Fruit fly (Drosophila melanogaster): ENCODE data around the gene CG18249.
A peak's percentile ranks its signal among the peaks of the same experiment; 100 is the strongest.

Gene CG18249

dm6 chr3R:8206019-8206418 is 13.9 kb upstream of the CG18249 start:
- TF ChIP-seq CG13204 (GFP tag; optimal IDR thresholded peaks at IDR 0.05), result no peak

dm6 chr3R:8206628-8207275 is 13.2 kb upstream of the CG18249 start:
- TF ChIP-seq CG8159 (tag; optimal IDR thresholded peaks at IDR 0.05) (no peak), CG13204 (GFP tag; optimal IDR thresholded peaks at IDR 0.05) (no peak), Ets98B (GFP tag; IDR thresholded peaks at IDR 0.05) (no peak), CG32121 (GFP tag; IDR thresholded peaks at IDR 0.05) (no peak), CG4496 (GFP tag; IDR thresholded peaks at IDR 0.05) (no peak), CG14655 (GFP tag; optimal IDR thresholded peaks at IDR 0.05) (no peak), CG34367 (tag; optimal IDR thresholded peaks at IDR 0.05) (no peak), fd96Ca (GFP tag; IDR thresholded peaks at IDR 0.05) (no peak), CG17806 (tag; optimal IDR thresholded peaks at IDR 0.05) (no peak), D1 (tag; optimal IDR thresholded peaks at IDR 0.05) (no peak), CG9948 (tag; optimal IDR thresholded peaks at IDR 0.05) (no peak), rn (GFP tag; IDR thresholded peaks at IDR 0.05) (no peak), CG10348 (GFP tag; IDR thresholded peaks at IDR 0.05) (no peak), Snoo (tag; optimal IDR thresholded peaks at IDR 0.05) (no peak), gl (tag; optimal IDR thresholded peaks at IDR 0.05) (no peak), EcR (GFP tag; optimal IDR thresholded peaks at IDR 0.05) (no peak)

- TF ChIP-seq fd96Ca (GFP tag; IDR thresholded peaks at IDR 0.05) (no peak), CG13204 (GFP tag; optimal IDR thresholded peaks at IDR 0.05) (no peak), gl (tag; optimal IDR thresholded peaks at IDR 0.05) (no peak), CG8159 (tag; optimal IDR thresholded peaks at IDR 0.05) (no peak), CG34367 (tag; optimal IDR thresholded peaks at IDR 0.05) (no peak), CG32121 (GFP tag; IDR thresholded peaks at IDR 0.05) (no peak), CG8301 (tag; optimal IDR thresholded peaks at IDR 0.05) (no peak), Pif1B (GFP tag; optimal IDR thresholded peaks at IDR 0.05) (no peak), EcR (GFP tag; optimal IDR thresholded peaks at IDR 0.05) (no peak)
Measured at dm6 chr3R:8207276-8207654, 12.7 kb upstream of the CG18249 start.

- TF ChIP-seq CG17806 (tag; optimal IDR thresholded peaks at IDR 0.05), result no peak
- no peak for TF ChIP-seq CG8159 (tag; optimal IDR thresholded peaks at IDR 0.05)
- no peak for TF ChIP-seq CG13204 (GFP tag; optimal IDR thresholded peaks at IDR 0.05)
- TF ChIP-seq rn (GFP tag; IDR thresholded peaks at IDR 0.05), result no peak
- TF ChIP-seq EcR (GFP tag; optimal IDR thresholded peaks at IDR 0.05), result no peak
- no peak for TF ChIP-seq Snoo (tag; optimal IDR thresholded peaks at IDR 0.05)
- TF ChIP-seq fd96Ca (GFP tag; IDR thresholded peaks at IDR 0.05), result no peak
- TF ChIP-seq Pif1B (GFP tag; optimal IDR thresholded peaks at IDR 0.05), result no peak
- TF ChIP-seq CG4496 (GFP tag; IDR thresholded peaks at IDR 0.05), result no peak
- no peak for TF ChIP-seq D1 (tag; optimal IDR thresholded peaks at IDR 0.05)
Measured at dm6 chr3R:8208378-8209021, 11.4 kb upstream of the CG18249 start.

dm6 chr3R:8210837-8211488 is 9.0 kb upstream of the CG18249 start:
- TF ChIP-seq CG14655 (GFP tag; optimal IDR thresholded peaks at IDR 0.05) (no peak), Snoo (tag; optimal IDR thresholded peaks at IDR 0.05) (no peak), CG32121 (GFP tag; IDR thresholded peaks at IDR 0.05) (no peak), CG8159 (tag; optimal IDR thresholded peaks at IDR 0.05) (no peak), CG15710 (tag; optimal IDR thresholded peaks at IDR 0.05) (no peak), CG12605 (GFP tag; IDR thresholded peaks at IDR 0.05) (no peak)

- TF ChIP-seq CG17806 (tag; optimal IDR thresholded peaks at IDR 0.05), result no peak
- TF ChIP-seq fd96Ca (GFP tag; IDR thresholded peaks at IDR 0.05), result 0 out of 3 replicates have a peak, but pooled peaks have one; percentile 15
Measured at dm6 chr3R:8212594-8212993, 7.4 kb upstream of the CG18249 start.

- no peak for TF ChIP-seq gl (tag; optimal IDR thresholded peaks at IDR 0.05)
- no peak for TF ChIP-seq CG12605 (GFP tag; IDR thresholded peaks at IDR 0.05)
- TF ChIP-seq fd96Ca (GFP tag; IDR thresholded peaks at IDR 0.05), result no peak
- no peak for TF ChIP-seq CG13204 (GFP tag; optimal IDR thresholded peaks at IDR 0.05)
- no peak for TF ChIP-seq D1 (tag; optimal IDR thresholded peaks at IDR 0.05)
- TF ChIP-seq CG9948 (tag; optimal IDR thresholded peaks at IDR 0.05), result no peak
- TF ChIP-seq Ets98B (GFP tag; IDR thresholded peaks at IDR 0.05), result no peak
- no peak for TF ChIP-seq CG32121 (GFP tag; IDR thresholded peaks at IDR 0.05)
- TF ChIP-seq rn (GFP tag; IDR thresholded peaks at IDR 0.05), result no peak
- no peak for TF ChIP-seq CG10348 (GFP tag; IDR thresholded peaks at IDR 0.05)
Measured at dm6 chr3R:8215528-8216189, 4.3 kb upstream of the CG18249 start.

Data from whole organism, pupa.